Fruit fly (Drosophila melanogaster) whole organism, pupa: ENCODE data around the gene CG13375.

Source experiments
- CG14655 ChIP-seq: fragments of 200-800 bp; sonication (Bioruptor generic); optimal IDR thresholded peaks from 3 replicates; lab custom pipeline; 2017; ENCODE audit warnings: mild to moderate bottlenecking, missing biosample characterization, missing genetic modification reagents, missing genetic modification characterization
- CG15710 ChIP-seq: fragments of 200-800 bp; sonication (Bioruptor generic); optimal IDR thresholded peaks from 2 replicates; lab custom pipeline; 2018; ENCODE audit warnings: missing biosample characterization, mild to moderate bottlenecking, missing genetic modification characterization, moderate library complexity
- CG32121 ChIP-seq: fragments of 200-800 bp; sonication (Bioruptor generic); IDR thresholded peaks from 2 replicates; pipeline ENCODE4 v1.3.6; 2022; ENCODE audit warnings: missing biosample characterization, missing genetic modification characterization
- CG8301 ChIP-seq: fragments of 200-800 bp; sonication (Bioruptor generic); optimal IDR thresholded peaks from 2 replicates; lab custom pipeline; 2018; ENCODE audit warnings: missing biosample characterization, mild to moderate bottlenecking, missing genetic modification characterization
- CG9948 ChIP-seq: fragments of 200-800 bp; sonication (Bioruptor generic); optimal IDR thresholded peaks from 2 replicates; lab custom pipeline; 2018; ENCODE audit warnings: missing biosample characterization, mild to moderate bottlenecking, missing genetic modification characterization, moderate library complexity
- EcR ChIP-seq: fragments of 200-800 bp; sonication (Bioruptor generic); optimal IDR thresholded peaks from 3 replicates; lab custom pipeline; 2019; ENCODE audit warnings: missing biosample characterization, missing genetic modification characterization, mild to moderate bottlenecking, moderate library complexity, missing genetic modification reagents
- Ets98B ChIP-seq: fragments of 200-800 bp; sonication (Bioruptor generic); IDR thresholded peaks from 2 replicates; pipeline ENCODE4 v1.3.6; 2022; ENCODE audit warnings: missing biosample characterization, missing genetic modification characterization
- Pif1B ChIP-seq: fragments of 200-800 bp; sonication (Bioruptor generic); optimal IDR thresholded peaks from 3 replicates; lab custom pipeline; 2016; ENCODE audit warnings: missing biosample characterization, missing genetic modification characterization
- Snoo ChIP-seq: fragments of 200-800 bp; sonication (Bioruptor generic); optimal IDR thresholded peaks from 3 replicates; lab custom pipeline; 2017; ENCODE audit warnings: missing biosample characterization, mild to moderate bottlenecking, missing genetic modification characterization, inconsistent platforms
- gl ChIP-seq: fragments of 200-800 bp; sonication (Bioruptor generic); optimal IDR thresholded peaks from 2 replicates; lab custom pipeline; 2018; ENCODE audit warnings: missing biosample characterization, mild to moderate bottlenecking, missing genetic modification characterization

dm6 chrX:278370-279096 lies 16.2 kb downstream of the CG13375 start:
- TF ChIP-seq CG14655 (GFP tag; lab: Kevin White, UChicago) (no peak), Pif1B (peak; percentile 33), CG8301 (tag; lab: Kevin White, UChicago) (no peak), Snoo (tag; lab: Kevin White, UChicago) (no peak), gl (no peak), EcR (GFP tag; lab: Kevin White, UChicago) (peak; percentile 22), CG9948 (no peak), Ets98B (GFP tag; lab: Robert Waterston, UW) (no peak), CG32121 (no peak), CG15710 (tag; lab: Kevin White, UChicago) (no peak)
